Fruit fly (Drosophila melanogaster) whole organism, embryonic: ENCODE results near the gene CG15395.
A peak's percentile ranks its signal among the peaks of the same experiment; 100 is the strongest.

Experiments used
- CG11085 ChIP-seq: fragments of 200-800 bp; sonication (Bioruptor generic); IDR thresholded peaks from 2 replicates; pipeline ENCODE4 v1.3.6; 2022; ENCODE audit warnings: missing biosample characterization, missing genetic modification characterization
- CG12071 ChIP-seq: fragments of 200-800 bp; sonication (Bioruptor generic); optimal IDR thresholded peaks from 3 replicates; lab custom pipeline; 2018; ENCODE audit warnings: missing biosample characterization, mild to moderate bottlenecking, missing genetic modification characterization
- CG13296 ChIP-seq: fragments of 200-800 bp; sonication (Bioruptor generic); optimal IDR thresholded peaks from 3 replicates; lab custom pipeline; 2018; ENCODE audit warnings: missing biosample characterization, mild to moderate bottlenecking, missing genetic modification characterization
- CG13624 ChIP-seq: fragments of 200-800 bp; sonication (Bioruptor generic); optimal IDR thresholded peaks from 2 replicates; lab custom pipeline; 2016; ENCODE audit warnings: missing biosample characterization, missing genetic modification characterization
- CG15696 ChIP-seq: fragments of 200-800 bp; sonication (Bioruptor generic); optimal IDR thresholded peaks from 2 replicates; lab custom pipeline; 2019; ENCODE audit warnings: missing biosample characterization, mild to moderate bottlenecking, missing genetic modification characterization, moderate library complexity
- CG16815 ChIP-seq: fragments of 200-800 bp; sonication (Bioruptor generic); optimal IDR thresholded peaks from 3 replicates; lab custom pipeline; 2017; ENCODE audit warnings: missing biosample characterization, mild to moderate bottlenecking, missing genetic modification characterization
- CG16863 ChIP-seq: fragments of 200-800 bp; sonication (Bioruptor generic); optimal IDR thresholded peaks from 3 replicates; lab custom pipeline; 2016; ENCODE audit warnings: missing biosample characterization, missing genetic modification characterization
- CG17361 ChIP-seq: fragments of 200-800 bp; sonication (Bioruptor generic); IDR thresholded peaks from 3 replicates; pipeline ENCODE4 v1.3.6; 2022; ENCODE audit warnings: missing biosample characterization, missing genetic modification characterization
- CG17385 ChIP-seq: fragments of 200-800 bp; sonication (Bioruptor generic); optimal IDR thresholded peaks from 3 replicates; lab custom pipeline; 2018; ENCODE audit warnings: missing biosample characterization, mild to moderate bottlenecking, missing genetic modification characterization
- CG17612 ChIP-seq: fragments of 200-800 bp; sonication (Bioruptor generic); IDR thresholded peaks from 2 replicates; pipeline ENCODE4 v1.3.6; 2022; ENCODE audit warnings: missing biosample characterization, missing genetic modification characterization
- CG2129 ChIP-seq: fragments of 200-800 bp; sonication (Bioruptor generic); IDR thresholded peaks from 2 replicates; pipeline ENCODE4 v1.3.6; 2022; ENCODE audit warnings: missing biosample characterization, missing genetic modification characterization; ENCODE audit not compliant: partially characterized antibody
- CG31365 ChIP-seq: fragments of 200-800 bp; sonication (Bioruptor generic); optimal IDR thresholded peaks from 2 replicates; lab custom pipeline; 2018; ENCODE audit warnings: missing biosample characterization, mild to moderate bottlenecking, missing genetic modification characterization
- CG31388 ChIP-seq: fragments of 200-800 bp; sonication (Bioruptor generic); optimal IDR thresholded peaks from 2 replicates; lab custom pipeline; 2016; ENCODE audit warnings: missing biosample characterization, missing genetic modification characterization
- CG32767 ChIP-seq: fragments of 200-800 bp; sonication (Bioruptor generic); IDR thresholded peaks from 2 replicates; pipeline ENCODE4 v1.3.6; 2022; ENCODE audit warnings: missing biosample characterization, missing genetic modification characterization
- CG4730 ChIP-seq: fragments of 200-800 bp; sonication (Bioruptor generic); IDR thresholded peaks from 2 replicates; pipeline ENCODE4 v1.3.6; 2022; ENCODE audit warnings: missing biosample characterization, missing genetic modification characterization
- CG4854 ChIP-seq: fragments of 200-800 bp; sonication (Bioruptor generic); optimal IDR thresholded peaks from 2 replicates; lab custom pipeline; 2016; ENCODE audit warnings: missing biosample characterization, missing genetic modification characterization, inconsistent platforms
- CG7963 ChIP-seq: fragments of 200-800 bp; sonication (Bioruptor generic); IDR thresholded peaks from 3 replicates; pipeline ENCODE4 v1.3.6; 2022; ENCODE audit warnings: missing biosample characterization, missing genetic modification characterization; ENCODE audit not compliant: partially characterized antibody
- CG8290 ChIP-seq, 3 experiments: fragments of 200-800 bp; sonication (Bioruptor generic); optimal IDR thresholded peaks; 2 replicates each; lab custom pipeline; 2016 to 2019; ENCODE audit warnings: missing biosample characterization in 3 of 3, missing genetic modification characterization in 3 of 3, mild to moderate bottlenecking in 2 of 3, moderate library complexity in 1 of 3
- CTCF ChIP-seq: fragments of 200-800 bp; sonication (Bioruptor generic); optimal IDR thresholded peaks from 2 replicates; lab custom pipeline; 2017; ENCODE audit warnings: missing biosample characterization, mild to moderate bottlenecking, missing genetic modification characterization, moderate library complexity
- Chrac-16 ChIP-seq: fragments of 200-800 bp; sonication (Bioruptor generic); optimal IDR thresholded peaks from 3 replicates; lab custom pipeline; 2016; ENCODE audit warnings: missing biosample characterization, missing genetic modification characterization
- Drgx ChIP-seq: fragments of 200-800 bp; sonication (Bioruptor generic); IDR thresholded peaks from 2 replicates; pipeline ENCODE4 v1.3.6; 2022; ENCODE audit warnings: missing biosample characterization, missing genetic modification characterization
- HLH4C ChIP-seq: fragments of 200-800 bp; sonication (Bioruptor generic); IDR thresholded peaks from 3 replicates; pipeline ENCODE4 v1.3.6; 2022; ENCODE audit warnings: missing biosample characterization, missing genetic modification characterization; ENCODE audit not compliant: partially characterized antibody
- Hand ChIP-seq: fragments of 200-800 bp; sonication (Bioruptor generic); optimal IDR thresholded peaks from 2 replicates; lab custom pipeline; 2017; ENCODE audit warnings: mild to moderate bottlenecking, missing biosample characterization, missing genetic modification reagents, missing genetic modification characterization
- Hmx ChIP-seq: fragments of 200-800 bp; sonication (Bioruptor generic); optimal IDR thresholded peaks from 2 replicates; lab custom pipeline; 2016; ENCODE audit warnings: missing biosample characterization, missing genetic modification characterization
- Meics ChIP-seq: fragments of 200-800 bp; sonication (Bioruptor generic); optimal IDR thresholded peaks from 2 replicates; lab custom pipeline; 2017; ENCODE audit warnings: missing biosample characterization, mild to moderate bottlenecking, missing genetic modification characterization
- Neu2 ChIP-seq: fragments of 200-800 bp; sonication (Bioruptor generic); optimal IDR thresholded peaks from 3 replicates; lab custom pipeline; 2016; ENCODE audit warnings: missing biosample characterization, missing genetic modification characterization, borderline replicate concordance
- Pdp1 ChIP-seq, 2 experiments: fragments of 200-800 bp; sonication (Bioruptor generic); optimal IDR thresholded peaks; 3 replicates each; lab custom pipeline; 2016; ENCODE audit warnings: missing biosample characterization in 2 of 2, missing genetic modification characterization in 2 of 2, mild to moderate bottlenecking in 1 of 2, moderate library complexity in 1 of 2
- Sox100B ChIP-seq: fragments of 200-800 bp; sonication (Bioruptor generic); optimal IDR thresholded peaks from 3 replicates; lab custom pipeline; 2018; ENCODE audit warnings: missing biosample characterization, mild to moderate bottlenecking, missing genetic modification characterization
- Sox102F ChIP-seq: fragments of 200-800 bp; sonication (Bioruptor generic); optimal IDR thresholded peaks from 2 replicates; lab custom pipeline; 2018; ENCODE audit warnings: missing biosample characterization, mild to moderate bottlenecking, missing genetic modification characterization, moderate library complexity
- Spps ChIP-seq: fragments of 200-800 bp; sonication (Bioruptor generic); optimal IDR thresholded peaks from 2 replicates; lab custom pipeline; 2018; ENCODE audit warnings: missing biosample characterization, mild to moderate bottlenecking, missing genetic modification characterization
- Taf1 ChIP-seq: fragments of 200-800 bp; sonication (Bioruptor generic); IDR thresholded peaks from 2 replicates; pipeline ENCODE4 v1.3.6; 2022; ENCODE audit warnings: missing biosample characterization, missing genetic modification characterization
- Trl ChIP-seq, 3 experiments: fragments of >200 bp in 2 of 3; fragments of 200-800 bp in 1 of 3; sonication (Bioruptor generic) in 1 of 3; optimal IDR thresholded peaks; 2 replicates in 1 of 3; 3 replicates in 2 of 3; lab custom pipeline; 2016 to 2017; ENCODE audit warnings: missing biosample characterization in 1 of 3, missing genetic modification characterization in 1 of 3
- ara ChIP-seq: fragments of 200-800 bp; sonication (Bioruptor generic); IDR thresholded peaks from 2 replicates; pipeline ENCODE4 v1.3.6; 2022; ENCODE audit warnings: missing biosample characterization, missing genetic modification characterization
- dysf ChIP-seq: fragments of 200-800 bp; sonication (Bioruptor generic); IDR thresholded peaks from 3 replicates; pipeline ENCODE4 v1.3.6; 2022; ENCODE audit warnings: missing biosample characterization, missing genetic modification characterization
- her ChIP-seq: fragments of 200-800 bp; sonication (Bioruptor generic); optimal IDR thresholded peaks from 2 replicates; lab custom pipeline; 2016; ENCODE audit warnings: missing biosample characterization, missing genetic modification characterization
- insv ChIP-seq, 2 experiments: fragments of 200-800 bp; sonication (Bioruptor generic); optimal IDR thresholded peaks; 3 replicates each; lab custom pipeline; 2016 to 2018; ENCODE audit warnings: missing biosample characterization in 2 of 2, missing genetic modification characterization in 2 of 2
- kni ChIP-seq: fragments of 200-800 bp; sonication (Bioruptor generic); optimal IDR thresholded peaks from 3 replicates; lab custom pipeline; 2017; ENCODE audit warnings: mild to moderate bottlenecking, missing biosample characterization, missing genetic modification reagents, missing genetic modification characterization
- lilli ChIP-seq: fragments of 200-800 bp; sonication (Bioruptor generic); optimal IDR thresholded peaks from 3 replicates; lab custom pipeline; 2016; ENCODE audit warnings: missing biosample characterization, missing genetic modification characterization
- p53 ChIP-seq: fragments of 200-800 bp; sonication (Bioruptor generic); optimal IDR thresholded peaks from 2 replicates; lab custom pipeline; 2016; ENCODE audit warnings: missing biosample characterization, missing genetic modification characterization
- pho ChIP-seq: fragments of 200-800 bp; sonication (Bioruptor generic); optimal IDR thresholded peaks from 2 replicates; lab custom pipeline; 2016; ENCODE audit warnings: missing biosample characterization, missing genetic modification characterization
- phol ChIP-seq: fragments of 200-800 bp; sonication (Bioruptor generic); optimal IDR thresholded peaks from 3 replicates; lab custom pipeline; 2018; ENCODE audit warnings: missing biosample characterization, mild to moderate bottlenecking, missing genetic modification characterization, moderate library complexity
- prd ChIP-seq, 3 experiments: fragments of >200 bp in 2 of 3; fragments of 200-800 bp in 1 of 3; sonication (Bioruptor generic) in 1 of 3; optimal IDR thresholded peaks in 2 of 3; IDR thresholded peaks in 1 of 3; 2 replicates in 2 of 3; 3 replicates in 1 of 3; pipeline versions ENCODE4 v1.3.6 to Lab custom; 2017 to 2022; ENCODE audit warnings: missing biosample characterization in 1 of 3, missing genetic modification characterization in 1 of 3
- shn ChIP-seq: fragments of 200-800 bp; sonication (Bioruptor generic); optimal IDR thresholded peaks from 3 replicates; lab custom pipeline; 2016; ENCODE audit warnings: missing biosample characterization, missing genetic modification characterization
- sqz ChIP-seq: fragments of 200-800 bp; sonication (Bioruptor generic); optimal IDR thresholded peaks from 3 replicates; lab custom pipeline; 2018; ENCODE audit warnings: missing biosample characterization, mild to moderate bottlenecking, missing genetic modification characterization
- sr ChIP-seq: fragments of 200-800 bp; sonication (Bioruptor generic); IDR thresholded peaks from 3 replicates; pipeline ENCODE4 v1.3.6; 2022; ENCODE audit warnings: missing biosample characterization, missing genetic modification characterization
- tgo ChIP-seq: fragments of 200-800 bp; sonication (Bioruptor generic); IDR thresholded peaks from 3 replicates; pipeline ENCODE4 v1.3.6; 2022; ENCODE audit warnings: missing biosample characterization, missing genetic modification characterization
- toy ChIP-seq: fragments of 200-800 bp; sonication (Bioruptor generic); IDR thresholded peaks from 2 replicates; pipeline ENCODE4 v1.3.6; 2022; ENCODE audit warnings: missing biosample characterization, missing genetic modification characterization
- tup ChIP-seq: fragments of 200-800 bp; sonication (Bioruptor generic); optimal IDR thresholded peaks from 2 replicates; lab custom pipeline; 2016; ENCODE audit warnings: missing biosample characterization, mild to moderate bottlenecking, missing genetic modification characterization, moderate library complexity
- twi ChIP-seq: fragments of 200-800 bp; optimal IDR thresholded peaks from 2 replicates; lab custom pipeline; 2019; ENCODE audit warnings: missing biosample characterization, mild to moderate bottlenecking, missing genetic modification characterization, moderate library complexity

CG15395 gene

DNA sequence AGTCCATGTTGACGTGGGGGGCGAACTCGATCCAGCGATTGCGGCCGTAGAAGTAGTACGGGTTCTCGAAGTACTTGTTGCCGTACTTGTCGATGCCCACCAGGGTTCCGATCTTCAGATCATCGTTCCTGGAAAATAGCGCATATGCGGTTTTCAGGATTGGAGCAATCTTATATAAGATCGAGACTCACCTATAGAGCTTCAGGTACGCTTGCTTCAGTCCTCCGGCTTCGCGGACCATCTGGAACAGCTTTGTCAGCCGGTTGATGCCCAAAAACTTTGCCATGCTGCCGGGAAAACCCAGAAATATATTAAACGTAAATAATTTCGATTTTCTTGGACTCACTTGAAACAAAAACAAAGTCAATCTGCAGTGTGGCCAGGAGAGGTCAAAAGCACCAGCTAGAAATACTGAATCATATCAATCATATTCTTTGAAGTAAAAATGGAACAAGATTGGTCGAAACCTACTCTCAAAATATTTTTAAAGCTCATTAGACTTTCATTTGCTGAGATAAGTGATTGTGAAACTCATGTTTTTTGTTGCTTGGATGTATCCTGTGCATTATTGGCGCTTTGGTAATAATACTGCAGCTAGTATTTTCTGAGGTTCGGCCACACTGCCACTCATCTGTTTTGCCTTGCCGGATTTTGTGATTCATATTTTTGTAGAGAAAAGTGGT is 30.0 kb upstream of the CG15395 start, which contains the start of the genes ND-B17.2 and Arpc5 (continued):
- TF ChIP-seq Pdp1 (GFP tag; optimal IDR thresholded peaks at IDR 0.05; lab: Kevin White, UChicago) = peak in 1 of 2 experiments; percentile 91
- TF ChIP-seq pho = no peak
- TF ChIP-seq Neu2 = no peak
- TF ChIP-seq sr = no peak
- TF ChIP-seq CG16863 (GFP tag; lab: Kevin White, UChicago) = no peak
- no peak for TF ChIP-seq prd (optimal IDR thresholded peaks at IDR 0.05; lab: Kevin White, UChicago)
- no peak for TF ChIP-seq prd (GFP tag; IDR thresholded peaks at IDR 0.05; lab: Robert Waterston, UW)
- TF ChIP-seq ara (GFP tag; lab: Robert Waterston, UW) = no peak
- TF ChIP-seq CG11085 (GFP tag; lab: Robert Waterston, UW) = no peak
- no peak for TF ChIP-seq CG7963 (GFP tag; lab: Robert Waterston, UW)
- no peak for TF ChIP-seq CG32767 (GFP tag; lab: Robert Waterston, UW)
- TF ChIP-seq tgo (GFP tag; lab: Robert Waterston, UW) = no peak
- TF ChIP-seq CG31365 = no peak
- TF ChIP-seq Trl (optimal IDR thresholded peaks at IDR 0.05; lab: Kevin White, UChicago) = no peak
- no peak for TF ChIP-seq Trl (GFP tag; optimal IDR thresholded peaks at IDR 0.05; lab: Kevin White, UChicago)
- TF ChIP-seq sqz = no peak
- no peak for TF ChIP-seq Spps (tag; lab: Kevin White, UChicago)
- TF ChIP-seq shn = peak; percentile 31
- TF ChIP-seq CG15696 = no peak
- TF ChIP-seq HLH4C (GFP tag; lab: Robert Waterston, UW) = no peak
- no peak for TF ChIP-seq CG2129 (GFP tag; lab: Robert Waterston, UW)
- TF ChIP-seq CG13624 (GFP tag; lab: Kevin White, UChicago) = no peak
- no peak for TF ChIP-seq Drgx (GFP tag; lab: Robert Waterston, UW)
- no peak for TF ChIP-seq Hmx
- TF ChIP-seq phol (tag; lab: Kevin White, UChicago) = peak; percentile 51
- TF ChIP-seq CTCF (GFP tag; lab: Kevin White, UChicago) = peak; percentile 57
- no peak for TF ChIP-seq CG16815
- TF ChIP-seq p53 = no peak
- peak; percentile 54 for TF ChIP-seq CG8290 (GFP tag; optimal IDR thresholded peaks at IDR 0.05; lab: Kevin White, UChicago)
- no peak for TF ChIP-seq CG8290 (tag; optimal IDR thresholded peaks at IDR 0.05; lab: Kevin White, UChicago)
- TF ChIP-seq Sox100B (GFP tag; lab: Kevin White, UChicago) = no peak
- TF ChIP-seq Meics (GFP tag; lab: Kevin White, UChicago) = no peak
- no peak for TF ChIP-seq Sox102F (GFP tag; lab: Kevin White, UChicago)
- TF ChIP-seq CG13296 (GFP tag; lab: Kevin White, UChicago) = no peak
- TF ChIP-seq CG17385 (GFP tag; lab: Kevin White, UChicago) = no peak
- no peak for TF ChIP-seq CG4730 (GFP tag; lab: Robert Waterston, UW)
- TF ChIP-seq tup (GFP tag; lab: Kevin White, UChicago) = no peak
- no peak for TF ChIP-seq her (GFP tag; lab: Kevin White, UChicago)
- no peak for TF ChIP-seq CG4854 (GFP tag; lab: Kevin White, UChicago)
- TF ChIP-seq CG17361 (GFP tag; lab: Robert Waterston, UW) = peak; percentile 47; the same call in 1 of the 3 replicates
- no peak for TF ChIP-seq CG12071 (GFP tag; lab: Kevin White, UChicago)
- no peak for TF ChIP-seq kni (GFP tag; lab: Kevin White, UChicago)
- peak; percentile 32 for TF ChIP-seq lilli (GFP tag; lab: Kevin White, UChicago)
- no peak for TF ChIP-seq toy (GFP tag; lab: Robert Waterston, UW)
- no peak for TF ChIP-seq CG17612 (GFP tag; lab: Robert Waterston, UW)
- TF ChIP-seq dysf (GFP tag; lab: Robert Waterston, UW) = no peak
- no peak for TF ChIP-seq Taf1 (GFP tag; lab: Robert Waterston, UW)
- TF ChIP-seq Hand = no peak
- no peak for TF ChIP-seq Chrac-16 (GFP tag; lab: Kevin White, UChicago)
- TF ChIP-seq CG31388 (GFP tag; lab: Kevin White, UChicago) = no peak
- TF ChIP-seq twi (tag; lab: Kevin White, UChicago) = peak; percentile 76
- peak in 1 of 2 experiments; percentile 75 for TF ChIP-seq insv (GFP tag; optimal IDR thresholded peaks at IDR 0.05; lab: Kevin White, UChicago)
